Fruit fly (Drosophila melanogaster) whole organism, embryonic: ENCODE results near the gene Yp1.

Source experiments
- BEAF-32 ChIP-seq: fragments of 200-800 bp; sonication (Bioruptor generic); optimal IDR thresholded peaks from 3 replicates; lab custom pipeline; 2017; ENCODE audit warnings: missing biosample characterization, missing genetic modification characterization, mild to moderate bottlenecking, moderate library complexity, missing genetic modification reagents
- Blimp-1 ChIP-seq: fragments of 200-800 bp; sonication (Bioruptor generic); optimal IDR thresholded peaks from 3 replicates; lab custom pipeline; 2018; ENCODE audit warnings: missing biosample characterization, missing genetic modification characterization, mild to moderate bottlenecking, moderate library complexity, missing genetic modification reagents
- CG10274 ChIP-seq: fragments of 200-800 bp; sonication (Bioruptor generic); optimal IDR thresholded peaks from 3 replicates; lab custom pipeline; 2017; ENCODE audit warnings: missing biosample characterization, mild to moderate bottlenecking, missing genetic modification characterization
- CG10462 ChIP-seq: fragments of 200-800 bp; sonication (Bioruptor generic); optimal IDR thresholded peaks from 2 replicates; lab custom pipeline; 2016; ENCODE audit warnings: missing biosample characterization, missing genetic modification characterization
- CG12236 ChIP-seq: fragments of 200-800 bp; sonication (Bioruptor generic); optimal IDR thresholded peaks from 2 replicates; lab custom pipeline; 2016; ENCODE audit warnings: missing biosample characterization, missing genetic modification characterization
- CG12391 ChIP-seq: fragments of 200-800 bp; sonication (Bioruptor generic); optimal IDR thresholded peaks from 3 replicates; lab custom pipeline; 2018; ENCODE audit warnings: missing biosample characterization, mild to moderate bottlenecking, missing genetic modification characterization, moderate library complexity
- CG14441 ChIP-seq: fragments of 200-800 bp; sonication (Bioruptor generic); IDR thresholded peaks from 2 replicates; pipeline ENCODE4 v1.3.6; 2022; ENCODE audit warnings: missing biosample characterization, missing genetic modification characterization
- CG1603 ChIP-seq: fragments of 200-800 bp; sonication (Bioruptor generic); optimal IDR thresholded peaks from 2 replicates; lab custom pipeline; 2019; ENCODE audit warnings: missing biosample characterization, mild to moderate bottlenecking, missing genetic modification characterization, moderate library complexity
- CG17802 ChIP-seq: fragments of 200-800 bp; sonication (Bioruptor generic); optimal IDR thresholded peaks from 2 replicates; lab custom pipeline; 2018; ENCODE audit warnings: missing biosample characterization, mild to moderate bottlenecking, missing genetic modification characterization, moderate library complexity
- CG18476 ChIP-seq: fragments of 200-800 bp; sonication (Bioruptor generic); optimal IDR thresholded peaks from 2 replicates; lab custom pipeline; 2016; ENCODE audit warnings: missing biosample characterization, mild to moderate bottlenecking, missing genetic modification characterization
- CG2199 ChIP-seq: fragments of 200-800 bp; sonication (Bioruptor generic); IDR thresholded peaks from 3 replicates; pipeline ENCODE4 v1.3.6; 2022; ENCODE audit warnings: missing biosample characterization, missing genetic modification characterization
- CG2889 ChIP-seq: fragments of 200-800 bp; sonication (Bioruptor generic); IDR thresholded peaks from 3 replicates; pipeline ENCODE4 v1.3.6; 2022; ENCODE audit warnings: missing biosample characterization, missing genetic modification characterization
- CG30431 ChIP-seq: fragments of 200-800 bp; sonication (Bioruptor generic); optimal IDR thresholded peaks from 2 replicates; lab custom pipeline; 2017; ENCODE audit warnings: missing biosample characterization, missing genetic modification characterization
- CG3065 ChIP-seq: fragments of 200-800 bp; sonication (Bioruptor generic); optimal IDR thresholded peaks from 2 replicates; lab custom pipeline; 2016; ENCODE audit warnings: missing biosample characterization, missing genetic modification characterization
- CG3163 ChIP-seq: fragments of 200-800 bp; sonication (Bioruptor generic); optimal IDR thresholded peaks from 3 replicates; lab custom pipeline; 2016; ENCODE audit warnings: missing biosample characterization, missing genetic modification characterization
- CG3407 ChIP-seq: fragments of 200-800 bp; sonication (Bioruptor generic); optimal IDR thresholded peaks from 2 replicates; lab custom pipeline; 2018; ENCODE audit warnings: missing biosample characterization, mild to moderate bottlenecking, missing genetic modification characterization
- CG3838 ChIP-seq: fragments of 200-800 bp; sonication (Bioruptor generic); optimal IDR thresholded peaks from 3 replicates; lab custom pipeline; 2016; ENCODE audit warnings: missing biosample characterization, missing genetic modification characterization
- CG42726 ChIP-seq: fragments of 200-800 bp; sonication (Bioruptor generic); IDR thresholded peaks from 2 replicates; pipeline ENCODE4 v1.3.6; 2022; ENCODE audit warnings: missing biosample characterization, missing genetic modification characterization; ENCODE audit not compliant: partially characterized antibody
- CG4360 ChIP-seq: fragments of 200-800 bp; sonication (Bioruptor generic); IDR thresholded peaks from 2 replicates; pipeline ENCODE4 v1.3.6; 2022; ENCODE audit warnings: missing biosample characterization, missing genetic modification characterization
- CG6854 ChIP-seq: fragments of 200-800 bp; sonication (Bioruptor generic); optimal IDR thresholded peaks from 3 replicates; lab custom pipeline; 2017; ENCODE audit warnings: missing biosample characterization, mild to moderate bottlenecking, missing genetic modification characterization
- CG8281 ChIP-seq: fragments of 200-800 bp; sonication (Bioruptor generic); optimal IDR thresholded peaks from 2 replicates; lab custom pipeline; 2018; ENCODE audit warnings: missing biosample characterization, mild to moderate bottlenecking, missing genetic modification characterization, moderate library complexity
- CG8924 ChIP-seq: fragments of 200-800 bp; optimal IDR thresholded peaks from 3 replicates; lab custom pipeline; 2019; ENCODE audit warnings: missing biosample characterization, mild to moderate bottlenecking, missing genetic modification characterization, moderate library complexity
- CG9437 ChIP-seq: fragments of 200-800 bp; sonication (Bioruptor generic); optimal IDR thresholded peaks from 2 replicates; lab custom pipeline; 2018; ENCODE audit warnings: missing biosample characterization, mild to moderate bottlenecking, missing genetic modification characterization
- HLH4C ChIP-seq: fragments of 200-800 bp; sonication (Bioruptor generic); IDR thresholded peaks from 3 replicates; pipeline ENCODE4 v1.3.6; 2022; ENCODE audit warnings: missing biosample characterization, missing genetic modification characterization; ENCODE audit not compliant: partially characterized antibody
- HmgZ ChIP-seq: fragments of 200-800 bp; sonication (Bioruptor generic); optimal IDR thresholded peaks from 2 replicates; lab custom pipeline; 2018; ENCODE audit warnings: missing biosample characterization, mild to moderate bottlenecking, missing genetic modification characterization
- Kr ChIP-seq: fragments of 200-800 bp; sonication (Bioruptor generic); optimal IDR thresholded peaks from 2 replicates; lab custom pipeline; 2017; ENCODE audit warnings: missing biosample characterization, mild to moderate bottlenecking, missing genetic modification characterization
- Lpt ChIP-seq: fragments of >200 bp; optimal IDR thresholded peaks from 2 replicates; lab custom pipeline; 2018; ENCODE audit warnings: missing biosample characterization, missing genetic modification characterization
- Med ChIP-seq: fragments of 200-800 bp; sonication (Bioruptor generic); peaks from one replicate; lab custom pipeline; 2016; ENCODE audit warnings: missing biosample characterization, missing genetic modification characterization, mild to moderate bottlenecking, inconsistent platforms, moderate library complexity
- NFAT ChIP-seq: fragments of 200-800 bp; sonication (Bioruptor generic); IDR thresholded peaks from 2 replicates; pipeline ENCODE4 v1.3.6; 2022; ENCODE audit warnings: missing biosample characterization, missing genetic modification characterization
- Oli ChIP-seq: fragments of 200-800 bp; sonication (Bioruptor generic); optimal IDR thresholded peaks from 2 replicates; lab custom pipeline; 2018; ENCODE audit warnings: missing biosample characterization, mild to moderate bottlenecking, missing genetic modification characterization, moderate library complexity
- Opbp ChIP-seq: fragments of 200-800 bp; sonication (Bioruptor generic); IDR thresholded peaks from 3 replicates; pipeline ENCODE4 v1.3.6; 2022; ENCODE audit warnings: missing biosample characterization, missing genetic modification characterization; ENCODE audit not compliant: partially characterized antibody
- PHDP ChIP-seq: fragments of 200-800 bp; sonication (Bioruptor generic); optimal IDR thresholded peaks from 3 replicates; lab custom pipeline; 2018; ENCODE audit warnings: missing biosample characterization, mild to moderate bottlenecking, missing genetic modification characterization, moderate library complexity
- Sin3A ChIP-seq: fragments of >200 bp; optimal IDR thresholded peaks from 2 replicates; lab custom pipeline; 2018
- Spps ChIP-seq: fragments of 200-800 bp; sonication (Bioruptor generic); optimal IDR thresholded peaks from 2 replicates; lab custom pipeline; 2018; ENCODE audit warnings: missing biosample characterization, mild to moderate bottlenecking, missing genetic modification characterization
- ato ChIP-seq: fragments of 200-800 bp; sonication (Bioruptor generic); IDR thresholded peaks from 2 replicates; pipeline ENCODE4 v1.3.6; 2022; ENCODE audit warnings: missing biosample characterization, missing genetic modification characterization; ENCODE audit not compliant: partially characterized antibody
- bcd ChIP-seq: fragments of 200-800 bp; sonication (Bioruptor generic); optimal IDR thresholded peaks from 2 replicates; lab custom pipeline; 2017; ENCODE audit warnings: missing biosample characterization, mild to moderate bottlenecking, missing genetic modification characterization
- bsh ChIP-seq, 2 experiments: fragments of 200-800 bp; sonication (Bioruptor generic); optimal IDR thresholded peaks; 2 replicates each; lab custom pipeline; 2017 to 2018; ENCODE audit warnings: mild to moderate bottlenecking in 2 of 2, missing biosample characterization in 2 of 2, missing genetic modification characterization in 2 of 2, moderate library complexity in 1 of 2
- crol ChIP-seq: fragments of 200-800 bp; sonication (Bioruptor generic); IDR thresholded peaks from 2 replicates; pipeline ENCODE4 v1.3.6; 2022; ENCODE audit warnings: missing biosample characterization, missing genetic modification characterization
- eve ChIP-seq, 2 experiments: fragments of >200 bp; optimal IDR thresholded peaks; 2 replicates each; lab custom pipeline; 2017; ENCODE audit warnings: missing biosample characterization in 2 of 2, missing genetic modification characterization in 2 of 2
- grau ChIP-seq: fragments of 200-800 bp; optimal IDR thresholded peaks from 3 replicates; lab custom pipeline; 2019; ENCODE audit warnings: missing biosample characterization, mild to moderate bottlenecking, missing genetic modification characterization, moderate library complexity
- gt ChIP-seq: fragments of 200-800 bp; sonication (Bioruptor generic); IDR thresholded peaks from 2 replicates; pipeline ENCODE4 v1.3.6; 2022; ENCODE audit warnings: missing biosample characterization, missing genetic modification characterization
- knrl ChIP-seq: fragments of 200-800 bp; sonication (Bioruptor generic); IDR thresholded peaks from 3 replicates; pipeline ENCODE4 v1.3.6; 2022; ENCODE audit warnings: missing biosample characterization, missing genetic modification characterization; ENCODE audit not compliant: partially characterized antibody
- nmo ChIP-seq: fragments of 200-800 bp; sonication (Bioruptor generic); optimal IDR thresholded peaks from 2 replicates; lab custom pipeline; 2018; ENCODE audit warnings: missing biosample characterization, mild to moderate bottlenecking, missing genetic modification characterization, moderate library complexity
- otp ChIP-seq: fragments of 200-800 bp; sonication (Bioruptor generic); IDR thresholded peaks from 3 replicates; pipeline ENCODE4, ENCODE4 v1.3.6; 2022; ENCODE audit warnings: missing biosample characterization, missing genetic modification characterization
- peb ChIP-seq: fragments of 200-800 bp; sonication (Bioruptor generic); IDR thresholded peaks from 2 replicates; pipeline ENCODE4 v1.3.6; 2022; ENCODE audit warnings: missing biosample characterization, missing genetic modification characterization
- tin ChIP-seq: fragments of 200-800 bp; sonication (Bioruptor generic); optimal IDR thresholded peaks from 3 replicates; lab custom pipeline; 2016; ENCODE audit warnings: missing biosample characterization, missing genetic modification characterization
- tll ChIP-seq, 2 experiments: fragments of 200-800 bp in 1 of 2; fragments of >200 bp in 1 of 2; sonication (Bioruptor generic) in 1 of 2; optimal IDR thresholded peaks; 2 replicates each; lab custom pipeline; 2017 to 2019; ENCODE audit warnings: missing biosample characterization in 2 of 2, missing genetic modification characterization in 2 of 2, mild to moderate bottlenecking in 1 of 2, moderate library complexity in 1 of 2
- vfl ChIP-seq: fragments of 200-800 bp; sonication (Bioruptor generic); optimal IDR thresholded peaks from 2 replicates; lab custom pipeline; 2016; ENCODE audit warnings: missing biosample characterization, missing genetic modification characterization
- wdn ChIP-seq: fragments of 200-800 bp; sonication (Bioruptor generic); IDR thresholded peaks from 2 replicates; pipeline ENCODE4 v1.3.6; 2022; ENCODE audit warnings: missing biosample characterization, missing genetic modification characterization

Yp1 gene

dm6 chrX:10086095-10086888 lies 32.7 kb downstream of the Yp1 start, which contains the start of the genes Naxe and RhoU (continued):
- TF ChIP-seq tll (GFP tag; optimal IDR thresholded peaks at IDR 0.05; lab: Kevin White, UChicago), result peak in 1 of 2 experiments; percentile 42
- TF ChIP-seq CG3407 (GFP tag; lab: Kevin White, UChicago), result no peak
- peak; percentile 58 for TF ChIP-seq BEAF-32
- peak; percentile 50 for TF ChIP-seq CG14441 (GFP tag; lab: Robert Waterston, UW)
- no peak for TF ChIP-seq peb (GFP tag; lab: Robert Waterston, UW)
- no peak for TF ChIP-seq CG3838 (GFP tag; lab: Kevin White, UChicago)
- no peak for TF ChIP-seq bcd (GFP tag; lab: Kevin White, UChicago)
- no peak for TF ChIP-seq CG12236 (GFP tag; lab: Kevin White, UChicago)
- TF ChIP-seq Opbp, result no peak
- TF ChIP-seq ato, result no peak
- peak; percentile 35; the same call in 1 of the 3 replicates for TF ChIP-seq knrl (GFP tag; lab: Robert Waterston, UW)
- no peak for TF ChIP-seq eve (GFP tag; optimal IDR thresholded peaks at IDR 0.05; lab: Kevin White, UChicago)
- no peak for TF ChIP-seq Blimp-1 (GFP tag; lab: Kevin White, UChicago)
- TF ChIP-seq NFAT (GFP tag; lab: Robert Waterston, UW), result no peak
- no peak for TF ChIP-seq HmgZ (tag; lab: Kevin White, UChicago)
- peak; percentile 22 for TF ChIP-seq CG8924 (tag; lab: Kevin White, UChicago)
- TF ChIP-seq HLH4C (GFP tag; lab: Robert Waterston, UW), result 0 out of 3 replicates have a peak, but pooled peaks have one; percentile 22
- TF ChIP-seq CG30431 (GFP tag; lab: Kevin White, UChicago), result no peak
- peak; percentile 97 for TF ChIP-seq Sin3A (lab: Kevin White, UChicago)
- TF ChIP-seq vfl, result no peak
- TF ChIP-seq crol, result no peak
- TF ChIP-seq Kr (GFP tag; lab: Kevin White, UChicago), result no peak
- TF ChIP-seq CG10462 (GFP tag; lab: Kevin White, UChicago), result no peak
- TF ChIP-seq PHDP (tag; lab: Kevin White, UChicago), result no peak
- peak; percentile 8 for TF ChIP-seq Oli (tag; lab: Kevin White, UChicago)
- no peak for TF ChIP-seq CG4360 (GFP tag; lab: Robert Waterston, UW)
- TF ChIP-seq CG18476, result no peak
- TF ChIP-seq grau, result peak; percentile 23
- TF ChIP-seq otp (GFP tag; lab: Robert Waterston, UW), result no peak
- TF ChIP-seq CG9437 (GFP tag; lab: Kevin White, UChicago), result peak; percentile 29
- TF ChIP-seq CG2199 (GFP tag; lab: Robert Waterston, UW), result no peak
- TF ChIP-seq CG6854 (GFP tag; lab: Kevin White, UChicago), result no peak
- no peak for TF ChIP-seq CG8281 (tag; lab: Kevin White, UChicago)
- TF ChIP-seq CG3163 (GFP tag; lab: Kevin White, UChicago), result no peak
- TF ChIP-seq Spps, result no peak
- no peak for TF ChIP-seq CG17802 (tag; lab: Kevin White, UChicago)
- TF ChIP-seq Lpt (GFP tag; lab: Kevin White, UChicago), result no peak
- peak; percentile 17 for TF ChIP-seq tin (GFP tag; lab: Kevin White, UChicago)
- TF ChIP-seq CG2889 (GFP tag; lab: Robert Waterston, UW), result no peak
- peak; percentile 51 for TF ChIP-seq CG12391 (tag; lab: Kevin White, UChicago)
- TF ChIP-seq gt, result no peak
- TF ChIP-seq nmo (GFP tag; lab: Kevin White, UChicago), result peak; percentile 67
- TF ChIP-seq CG1603 (tag; lab: Kevin White, UChicago), result peak; percentile 64
- TF ChIP-seq Med, result peak; percentile 67
- peak in 1 of 2 experiments; percentile 15 for TF ChIP-seq bsh (GFP tag; optimal IDR thresholded peaks at IDR 0.05; lab: Kevin White, UChicago)
- peak; percentile 8; the same call in 1 of the 2 replicates for TF ChIP-seq wdn (GFP tag; lab: Robert Waterston, UW)
- no peak for TF ChIP-seq CG3065 (GFP tag; lab: Kevin White, UChicago)
- TF ChIP-seq CG10274, result no peak
- peak; percentile 58 for TF ChIP-seq CG42726 (GFP tag; lab: Robert Waterston, UW)
